Fruit fly (Drosophila melanogaster) whole organism, embryonic: ENCODE measurements around the gene CG10959.
A peak's percentile ranks its signal among the peaks of the same experiment; 100 is the strongest.

Experiments used
- Atf6 ChIP-seq: fragments of 200-800 bp; sonication (Bioruptor generic); IDR thresholded peaks from 2 replicates; pipeline ENCODE4 v1.3.6; 2022; ENCODE audit warnings: missing biosample characterization, missing genetic modification characterization
- CG10267 ChIP-seq: fragments of 200-800 bp; sonication (Bioruptor generic); optimal IDR thresholded peaks from 2 replicates; lab custom pipeline; 2018; ENCODE audit warnings: missing biosample characterization, mild to moderate bottlenecking, missing genetic modification characterization, moderate library complexity
- CG10959 ChIP-seq: fragments of 200-800 bp; sonication (Bioruptor generic); IDR thresholded peaks from 2 replicates; pipeline ENCODE4 v1.3.6; 2022; ENCODE audit warnings: missing biosample characterization, missing genetic modification characterization
- CG10979 ChIP-seq: fragments of 200-800 bp; sonication (Bioruptor generic); optimal IDR thresholded peaks from 2 replicates; lab custom pipeline; 2018; ENCODE audit warnings: missing biosample characterization, mild to moderate bottlenecking, missing genetic modification characterization, moderate library complexity
- CG12744 ChIP-seq: fragments of 200-800 bp; sonication (Bioruptor generic); optimal IDR thresholded peaks from 2 replicates; lab custom pipeline; 2016; ENCODE audit warnings: missing biosample characterization, missing genetic modification characterization
- CG13296 ChIP-seq: fragments of 200-800 bp; sonication (Bioruptor generic); optimal IDR thresholded peaks from 3 replicates; lab custom pipeline; 2018; ENCODE audit warnings: missing biosample characterization, mild to moderate bottlenecking, missing genetic modification characterization
- CG13624 ChIP-seq: fragments of 200-800 bp; sonication (Bioruptor generic); optimal IDR thresholded peaks from 2 replicates; lab custom pipeline; 2016; ENCODE audit warnings: missing biosample characterization, missing genetic modification characterization
- CG16779 ChIP-seq: fragments of 200-800 bp; sonication (Bioruptor generic); IDR thresholded peaks from 2 replicates; pipeline ENCODE4 v1.3.6; 2022; ENCODE audit warnings: missing biosample characterization, missing genetic modification characterization
- CG17612 ChIP-seq: fragments of 200-800 bp; sonication (Bioruptor generic); IDR thresholded peaks from 2 replicates; pipeline ENCODE4 v1.3.6; 2022; ENCODE audit warnings: missing biosample characterization, missing genetic modification characterization
- CG17912 ChIP-seq: fragments of 200-800 bp; sonication (Bioruptor generic); optimal IDR thresholded peaks from 2 replicates; lab custom pipeline; 2018; ENCODE audit warnings: missing biosample characterization, mild to moderate bottlenecking, missing genetic modification characterization
- CG1832 ChIP-seq: fragments of 200-800 bp; sonication (Bioruptor generic); optimal IDR thresholded peaks from 2 replicates; lab custom pipeline; 2017; ENCODE audit warnings: missing biosample characterization, mild to moderate bottlenecking, missing genetic modification characterization, inconsistent platforms
- CG2120 ChIP-seq: fragments of 200-800 bp; sonication (Bioruptor generic); optimal IDR thresholded peaks from 3 replicates; lab custom pipeline; 2016; ENCODE audit warnings: missing biosample characterization, missing genetic modification characterization
- CG31388 ChIP-seq: fragments of 200-800 bp; sonication (Bioruptor generic); optimal IDR thresholded peaks from 2 replicates; lab custom pipeline; 2016; ENCODE audit warnings: missing biosample characterization, missing genetic modification characterization
- CG3838 ChIP-seq: fragments of 200-800 bp; sonication (Bioruptor generic); optimal IDR thresholded peaks from 3 replicates; lab custom pipeline; 2016; ENCODE audit warnings: missing biosample characterization, missing genetic modification characterization
- CG3995 ChIP-seq: fragments of 200-800 bp; sonication (Bioruptor generic); optimal IDR thresholded peaks from 3 replicates; lab custom pipeline; 2016; ENCODE audit warnings: missing biosample characterization, missing genetic modification characterization
- CG4360 ChIP-seq: fragments of 200-800 bp; sonication (Bioruptor generic); IDR thresholded peaks from 2 replicates; pipeline ENCODE4 v1.3.6; 2022; ENCODE audit warnings: missing biosample characterization, missing genetic modification characterization
- CG5245 ChIP-seq: fragments of 200-800 bp; sonication (Bioruptor generic); optimal IDR thresholded peaks from 3 replicates; lab custom pipeline; 2016; ENCODE audit warnings: missing biosample characterization, missing genetic modification characterization
- CG6175 ChIP-seq: fragments of 200-800 bp; sonication (Bioruptor generic); IDR thresholded peaks from 3 replicates; pipeline ENCODE4 v1.3.6; 2022; ENCODE audit warnings: missing biosample characterization, missing genetic modification characterization
- CG8359 ChIP-seq: fragments of 200-800 bp; sonication (Bioruptor generic); optimal IDR thresholded peaks from 2 replicates; lab custom pipeline; 2017; ENCODE audit warnings: missing biosample characterization, mild to moderate bottlenecking, missing genetic modification characterization, borderline replicate concordance
- CrebB ChIP-seq: fragments of 200-800 bp; sonication (Bioruptor generic); optimal IDR thresholded peaks from 3 replicates; lab custom pipeline; 2018; ENCODE audit warnings: missing biosample characterization, mild to moderate bottlenecking, missing genetic modification characterization
- D ChIP-seq, 2 experiments: fragments of 200-800 bp in 1 of 2; fragments of >200 bp in 1 of 2; sonication (Bioruptor generic) in 1 of 2; optimal IDR thresholded peaks; 2 replicates in 1 of 2; 3 replicates in 1 of 2; lab custom pipeline; 2017; ENCODE audit warnings: mild to moderate bottlenecking in 1 of 2, missing biosample characterization in 1 of 2, missing genetic modification characterization in 1 of 2, missing genetic modification reagents in 1 of 2
- D19B ChIP-seq: fragments of 200-800 bp; sonication (Bioruptor generic); optimal IDR thresholded peaks from 2 replicates; lab custom pipeline; 2017; ENCODE audit warnings: missing biosample characterization, mild to moderate bottlenecking, missing genetic modification characterization
- Doc3 ChIP-seq: fragments of 200-800 bp; sonication (Bioruptor generic); IDR thresholded peaks from 3 replicates; pipeline ENCODE4 v1.3.6; 2022; ENCODE audit warnings: missing biosample characterization, missing genetic modification characterization; ENCODE audit not compliant: partially characterized antibody
- Eip74EF ChIP-seq, 2 experiments: fragments of 200-800 bp in 1 of 2; fragments of >200 bp in 1 of 2; sonication (Bioruptor generic) in 1 of 2; optimal IDR thresholded peaks; 2 replicates each; lab custom pipeline; 2017 to 2019; ENCODE audit warnings: missing biosample characterization in 2 of 2, missing genetic modification characterization in 2 of 2, mild to moderate bottlenecking in 1 of 2, moderate library complexity in 1 of 2
- Kr ChIP-seq: fragments of 200-800 bp; sonication (Bioruptor generic); optimal IDR thresholded peaks from 2 replicates; lab custom pipeline; 2017; ENCODE audit warnings: missing biosample characterization, mild to moderate bottlenecking, missing genetic modification characterization
- Mad ChIP-seq: fragments of 200-800 bp; sonication (Bioruptor generic); optimal IDR thresholded peaks from 2 replicates; lab custom pipeline; 2016; ENCODE audit warnings: missing biosample characterization, missing genetic modification characterization
- NfI ChIP-seq: fragments of 200-800 bp; sonication (Bioruptor generic); optimal IDR thresholded peaks from 3 replicates; lab custom pipeline; 2018; ENCODE audit warnings: missing biosample characterization, mild to moderate bottlenecking, missing genetic modification characterization, moderate library complexity
- Xrp1 ChIP-seq: fragments of 200-800 bp; sonication (Bioruptor generic); IDR thresholded peaks from 2 replicates; pipeline ENCODE4 v1.3.6; 2022; ENCODE audit warnings: missing biosample characterization, missing genetic modification characterization
- abd-A ChIP-seq: fragments of 200-800 bp; sonication (Bioruptor generic); optimal IDR thresholded peaks from 3 replicates; lab custom pipeline; 2019; ENCODE audit warnings: missing biosample characterization, mild to moderate bottlenecking, missing genetic modification characterization, moderate library complexity
- al ChIP-seq: fragments of 200-800 bp; sonication (Bioruptor generic); IDR thresholded peaks from 2 replicates; pipeline ENCODE4 v1.3.6; 2022; ENCODE audit warnings: missing biosample characterization, missing genetic modification characterization
- az2 ChIP-seq: fragments of 200-800 bp; sonication (Bioruptor generic); optimal IDR thresholded peaks from 3 replicates; lab custom pipeline; 2016; ENCODE audit warnings: missing biosample characterization, missing genetic modification characterization
- chn ChIP-seq: fragments of 200-800 bp; sonication (Bioruptor generic); optimal IDR thresholded peaks from 2 replicates; lab custom pipeline; 2016; ENCODE audit warnings: missing biosample characterization, missing genetic modification characterization
- dm ChIP-seq: fragments of 200-800 bp; sonication (Bioruptor generic); optimal IDR thresholded peaks from 3 replicates; lab custom pipeline; 2016; ENCODE audit warnings: missing biosample characterization, missing genetic modification characterization
- dmrt11E ChIP-seq: fragments of 200-800 bp; sonication (Bioruptor generic); optimal IDR thresholded peaks from 3 replicates; lab custom pipeline; 2018; ENCODE audit warnings: missing biosample characterization, mild to moderate bottlenecking, missing genetic modification characterization, moderate library complexity
- dmrt99B ChIP-seq: fragments of 200-800 bp; sonication (Bioruptor generic); optimal IDR thresholded peaks from 2 replicates; lab custom pipeline; 2018; ENCODE audit warnings: missing biosample characterization, mild to moderate bottlenecking, missing genetic modification characterization, moderate library complexity
- esg ChIP-seq: fragments of 200-800 bp; sonication (Bioruptor generic); conservative IDR thresholded peaks from 2 replicates; pipeline ENCODE4 v1.3.6; 2022; ENCODE audit warnings: missing biosample characterization, missing genetic modification characterization
- fd96Cb ChIP-seq: fragments of 200-800 bp; sonication (Bioruptor generic); optimal IDR thresholded peaks from 2 replicates; lab custom pipeline; 2018; ENCODE audit warnings: missing biosample characterization, mild to moderate bottlenecking, missing genetic modification characterization, moderate library complexity
- grn ChIP-seq: fragments of 200-800 bp; sonication (Bioruptor generic); optimal IDR thresholded peaks from 3 replicates; lab custom pipeline; 2017; ENCODE audit warnings: missing biosample characterization, missing genetic modification characterization
- hb ChIP-seq: fragments of 200-800 bp; sonication (Bioruptor generic); IDR thresholded peaks from 3 replicates; pipeline ENCODE4 v1.3.6; 2022; ENCODE audit warnings: missing biosample characterization, missing genetic modification characterization; ENCODE audit not compliant: partially characterized antibody
- her ChIP-seq: fragments of 200-800 bp; sonication (Bioruptor generic); optimal IDR thresholded peaks from 2 replicates; lab custom pipeline; 2016; ENCODE audit warnings: missing biosample characterization, missing genetic modification characterization
- nerfin-2 ChIP-seq: fragments of 200-800 bp; sonication (Bioruptor generic); IDR thresholded peaks from 2 replicates; pipeline ENCODE4 v1.3.6; 2022; ENCODE audit warnings: missing biosample characterization, missing genetic modification characterization; ENCODE audit not compliant: partially characterized antibody
- org-1 ChIP-seq: fragments of 200-800 bp; sonication (Bioruptor generic); optimal IDR thresholded peaks from 2 replicates; lab custom pipeline; 2017; ENCODE audit warnings: missing biosample characterization, missing genetic modification characterization
- p53 ChIP-seq: fragments of 200-800 bp; sonication (Bioruptor generic); optimal IDR thresholded peaks from 2 replicates; lab custom pipeline; 2016; ENCODE audit warnings: missing biosample characterization, missing genetic modification characterization
- pb ChIP-seq: fragments of 200-800 bp; sonication (Bioruptor generic); optimal IDR thresholded peaks from 3 replicates; lab custom pipeline; 2016; ENCODE audit warnings: missing biosample characterization, missing genetic modification characterization
- pzg ChIP-seq: fragments of 200-800 bp; sonication (Bioruptor generic); optimal IDR thresholded peaks from 3 replicates; lab custom pipeline; 2018; ENCODE audit warnings: missing biosample characterization, mild to moderate bottlenecking, missing genetic modification characterization, moderate library complexity
- trh ChIP-seq: fragments of 200-800 bp; sonication (Bioruptor generic); optimal IDR thresholded peaks from 2 replicates; lab custom pipeline; 2016; ENCODE audit warnings: missing biosample characterization, missing genetic modification characterization
- twi ChIP-seq: fragments of 200-800 bp; optimal IDR thresholded peaks from 2 replicates; lab custom pipeline; 2019; ENCODE audit warnings: missing biosample characterization, mild to moderate bottlenecking, missing genetic modification characterization, moderate library complexity
- vnd ChIP-seq: fragments of 200-800 bp; sonication (Bioruptor generic); IDR thresholded peaks from 3 replicates; pipeline ENCODE4 v1.3.6; 2022; ENCODE audit warnings: missing biosample characterization, missing genetic modification characterization; ENCODE audit not compliant: partially characterized antibody
- wdn ChIP-seq: fragments of 200-800 bp; sonication (Bioruptor generic); IDR thresholded peaks from 2 replicates; pipeline ENCODE4 v1.3.6; 2022; ENCODE audit warnings: missing biosample characterization, missing genetic modification characterization
- wor ChIP-seq: fragments of 200-800 bp; sonication (Bioruptor generic); IDR thresholded peaks from 2 replicates; pipeline ENCODE4 v1.3.6; 2022; ENCODE audit warnings: missing biosample characterization, missing genetic modification characterization
- z ChIP-seq: fragments of 200-800 bp; sonication (Bioruptor generic); IDR thresholded peaks from 3 replicates; pipeline ENCODE4 v1.3.6; 2022; ENCODE audit warnings: missing biosample characterization, missing genetic modification characterization

Gene CG10959

DNA sequence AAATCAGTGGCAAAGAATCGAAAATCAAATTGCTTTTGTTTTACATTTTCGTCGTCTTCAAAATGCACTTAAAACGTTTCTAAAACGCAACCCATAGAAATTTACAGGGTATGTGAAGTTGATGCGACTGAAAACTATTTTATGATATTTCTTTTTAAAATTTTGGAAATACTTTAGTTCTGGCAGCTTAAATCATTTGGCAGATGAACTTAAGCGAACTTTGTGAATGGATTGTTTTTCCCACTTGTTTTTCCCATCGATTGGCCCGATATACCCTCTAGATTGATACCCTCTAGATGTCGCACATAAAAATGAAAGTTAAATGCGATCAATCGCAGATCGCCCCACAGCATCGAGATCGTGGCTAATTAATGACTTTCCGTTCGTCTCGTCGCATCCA lies 22.4 kb upstream of the CG10959 start (continued):
- TF ChIP-seq z (GFP tag; lab: Robert Waterston, UW) (no peak), CG12744 (GFP tag; lab: Kevin White, UChicago) (no peak), p53 (GFP tag; lab: Kevin White, UChicago) (no peak), vnd (GFP tag; lab: Robert Waterston, UW) (no peak), CG10959 (GFP tag; lab: Robert Waterston, UW) (peak; percentile 45; the same call in 1 of the 2 replicates), D (optimal IDR thresholded peaks at IDR 0.05; lab: Kevin White, UChicago) (no peak), D (GFP tag; optimal IDR thresholded peaks at IDR 0.05; lab: Kevin White, UChicago) (peak; percentile 63), CG6175 (no peak), Mad (GFP tag; lab: Kevin White, UChicago) (no peak), CG3838 (no peak), trh (GFP tag; lab: Kevin White, UChicago) (no peak), nerfin-2 (GFP tag; lab: Robert Waterston, UW) (no peak), CG17912 (GFP tag; lab: Kevin White, UChicago) (no peak), CG2120 (no peak), CG16779 (GFP tag; lab: Robert Waterston, UW) (no peak), esg (GFP tag; lab: Robert Waterston, UW) (peak; percentile 48), al (GFP tag; lab: Robert Waterston, UW) (no peak), pb (GFP tag; lab: Kevin White, UChicago) (no peak), dmrt99B (tag; lab: Kevin White, UChicago) (peak; percentile 78), CG31388 (GFP tag; lab: Kevin White, UChicago) (no peak), chn (peak; percentile 64), dmrt11E (peak; percentile 61), dm (GFP tag; lab: Kevin White, UChicago) (no peak), fd96Cb (tag; lab: Kevin White, UChicago) (peak; percentile 82), CG5245 (GFP tag; lab: Kevin White, UChicago) (peak; percentile 36), CG13296 (GFP tag; lab: Kevin White, UChicago) (no peak), Xrp1 (GFP tag; lab: Robert Waterston, UW) (peak; percentile 76), Doc3 (GFP tag; lab: Robert Waterston, UW) (no peak), CG10267 (peak; percentile 57), CG4360 (no peak), org-1 (GFP tag; lab: Kevin White, UChicago) (peak; percentile 15), CG1832 (GFP tag; lab: Kevin White, UChicago) (no peak), Eip74EF (GFP tag; optimal IDR thresholded peaks at IDR 0.05; lab: Kevin White, UChicago) (peak in 1 of 2 experiments; percentile 43), CG10979 (tag; lab: Kevin White, UChicago) (peak; percentile 80), pzg (GFP tag; lab: Kevin White, UChicago) (no peak), CG8359 (no peak), CG3995 (GFP tag; lab: Kevin White, UChicago) (no peak), CrebB (no peak), D19B (GFP tag; lab: Kevin White, UChicago) (peak; percentile 23), hb (GFP tag; lab: Robert Waterston, UW) (no peak), Atf6 (no peak; the same call in 1 of the 2 replicates), her (GFP tag; lab: Kevin White, UChicago) (no peak), abd-A (tag; lab: Kevin White, UChicago) (no peak), grn (GFP tag; lab: Kevin White, UChicago) (peak; percentile 6), wor (GFP tag; lab: Robert Waterston, UW) (peak; percentile 42; the same call in 1 of the 2 replicates), CG17612 (GFP tag; lab: Robert Waterston, UW) (no peak), wdn (no peak), az2 (peak; percentile 69), Kr (GFP tag; lab: Kevin White, UChicago) (no peak), CG13624 (GFP tag; lab: Kevin White, UChicago) (no peak), NfI (GFP tag; lab: Kevin White, UChicago) (peak; percentile 32), twi (tag; lab: Kevin White, UChicago) (peak; percentile 13)
